Fruit fly (Drosophila melanogaster): Measurements from ENCODE around the gene CG12885.

dm6 chr3R:27554964-27555363 is 34.3 kb downstream of the CG12885 start:
- TF ChIP-seq ttk (optimal IDR thresholded peaks at IDR 0.05), result no peak
- TF ChIP-seq psq (optimal IDR thresholded peaks at IDR 0.05), result no peak

Data from Kc167 (cell line).